Worm (Caenorhabditis elegans) whole organism, L1 larva: ENCODE data around the gene F41H10.12.
A peak's percentile ranks its signal among the peaks of the same experiment; 100 is the strongest.

ENCODE experiments used
- C16A3.4 ChIP-seq: fragments of 150-350 bp; optimal IDR thresholded peaks from 2 replicates; lab custom pipeline; 2014; ENCODE audit warnings: missing biosample characterization, missing genetic modification characterization
- C34B4.2 ChIP-seq: sonication (generic microtip); optimal IDR thresholded peaks from 2 replicates; lab custom pipeline; 2017; ENCODE audit warnings: mild to moderate bottlenecking, missing genetic modification characterization, missing compliant biosample characterization
- Y116A8C.19 ChIP-seq: sonication (generic microtip); optimal IDR thresholded peaks from 2 replicates; lab custom pipeline; 2016; ENCODE audit warnings: missing compliant biosample characterization, missing genetic modification characterization, borderline replicate concordance
- aha-1 ChIP-seq: fragments of 150-350 bp; optimal IDR thresholded peaks from 2 replicates; lab custom pipeline; 2014; ENCODE audit warnings: missing biosample characterization, missing genetic modification characterization
- aly-2 ChIP-seq: fragments of 150-350 bp; optimal IDR thresholded peaks from 2 replicates; lab custom pipeline; 2014; ENCODE audit warnings: missing biosample characterization, missing genetic modification characterization
- ama-1 ChIP-seq: fragments of 150-350 bp; optimal IDR thresholded peaks from 2 replicates; lab custom pipeline; 2014
- blmp-1 ChIP-seq: fragments of 150-350 bp; optimal IDR thresholded peaks from 2 replicates; lab custom pipeline; 2014; ENCODE audit warnings: missing biosample characterization, missing genetic modification characterization
- ceh-63 ChIP-seq: fragments of 200-800 bp; sonication (Bioruptor generic); optimal IDR thresholded peaks from 2 replicates; lab custom pipeline; 2018; ENCODE audit warnings: mild to moderate bottlenecking, missing genetic modification characterization, missing compliant biosample characterization
- ceh-88 ChIP-seq: fragments of 200-800 bp; sonication (Bioruptor generic); IDR thresholded peaks from 2 replicates; pipeline ENCODE4 v1.3.6; 2022; ENCODE audit warnings: missing genetic modification characterization, missing compliant biosample characterization
- ceh-90 ChIP-seq: sonication (generic microtip); optimal IDR thresholded peaks from 2 replicates; lab custom pipeline; 2016; ENCODE audit warnings: missing genetic modification characterization, missing compliant biosample characterization
- ces-1 ChIP-seq: fragments of 150-350 bp; optimal IDR thresholded peaks from 2 replicates; lab custom pipeline; 2014; ENCODE audit warnings: missing biosample characterization, missing genetic modification reagents, missing genetic modification characterization
- dpl-1 ChIP-seq, 3 experiments: fragments of 150-350 bp in 2 of 3; sonication (generic microtip) in 1 of 3; optimal IDR thresholded peaks; 2 replicates each; lab custom pipeline; 2014 to 2017; ENCODE audit warnings: missing biosample characterization in 3 of 3, missing genetic modification characterization in 3 of 3, missing genetic modification reagents in 3 of 3
- dsc-1 ChIP-seq: sonication (generic microtip); optimal IDR thresholded peaks from 2 replicates; lab custom pipeline; 2016; ENCODE audit warnings: mild to moderate bottlenecking, missing genetic modification characterization, missing compliant biosample characterization
- efl-1 ChIP-seq, 4 experiments: fragments of 150-350 bp; optimal IDR thresholded peaks in 3 of 4; peaks in 1 of 4; 1 replicate in 1 of 4; 2 replicates in 3 of 4; lab custom pipeline; 2014; ENCODE audit warnings: missing biosample characterization in 2 of 4, missing genetic modification characterization in 2 of 4, missing genetic modification reagents in 2 of 4
- efl-3 ChIP-seq: fragments of 200-800 bp; sonication (Bioruptor generic); optimal IDR thresholded peaks from 2 replicates; lab custom pipeline; 2018; ENCODE audit warnings: mild to moderate bottlenecking, missing genetic modification characterization, missing compliant biosample characterization
- egl-13 ChIP-seq: sonication (generic microtip); optimal IDR thresholded peaks from 2 replicates; lab custom pipeline; 2016; ENCODE audit warnings: missing genotype, missing genetic modification reagents, missing genetic modification characterization, missing compliant biosample characterization
- egl-27 ChIP-seq, 2 experiments: fragments of 150-350 bp in 1 of 2; sonication (generic microtip); optimal IDR thresholded peaks; 3 replicates each; lab custom pipeline; 2017 to 2018; ENCODE audit warnings: missing biosample characterization in 2 of 2, missing genetic modification characterization in 2 of 2, missing genetic modification reagents in 2 of 2
- elt-3 ChIP-seq, 6 experiments: fragments of 150-350 bp in 1 of 6; sonication (generic microtip); optimal IDR thresholded peaks; 2 replicates each; lab custom pipeline; 2017 to 2018; ENCODE audit warnings: missing biosample characterization in 6 of 6, missing genetic modification characterization in 6 of 6, inconsistent platforms in 1 of 6
- fkh-4 ChIP-seq: sonication (generic microtip); optimal IDR thresholded peaks from 2 replicates; lab custom pipeline; 2016; ENCODE audit warnings: missing compliant biosample characterization, missing genetic modification characterization, borderline replicate concordance
- fkh-8 ChIP-seq: sonication (generic microtip); optimal IDR thresholded peaks from 2 replicates; lab custom pipeline; 2016; ENCODE audit warnings: mild to moderate bottlenecking, missing genetic modification characterization, missing compliant biosample characterization
- hlh-17 ChIP-seq: fragments of 200-800 bp; sonication (Bioruptor generic); optimal IDR thresholded peaks from 2 replicates; lab custom pipeline; 2018; ENCODE audit warnings: missing genetic modification characterization, mild to moderate bottlenecking, missing compliant biosample characterization, moderate library complexity, borderline replicate concordance
- lin-13 ChIP-seq: fragments of 150-350 bp; optimal IDR thresholded peaks from 2 replicates; lab custom pipeline; 2014; ENCODE audit warnings: missing biosample characterization, missing genetic modification reagents, missing genetic modification characterization
- lir-3 ChIP-seq: sonication (generic microtip); optimal IDR thresholded peaks from 2 replicates; lab custom pipeline; 2016; ENCODE audit warnings: mild to moderate bottlenecking, missing genetic modification characterization, moderate library complexity, missing compliant biosample characterization; ENCODE audit not compliant: poor library complexity
- mef-2 ChIP-seq: fragments of 150-350 bp; optimal IDR thresholded peaks from 2 replicates; lab custom pipeline; 2014; ENCODE audit warnings: missing biosample characterization, missing genetic modification characterization
- nhr-28 ChIP-seq: fragments of 150-350 bp; optimal IDR thresholded peaks from 2 replicates; lab custom pipeline; 2014; ENCODE audit warnings: missing biosample characterization, missing genetic modification characterization
- nhr-84 ChIP-seq: sonication (generic microtip); optimal IDR thresholded peaks from 2 replicates; lab custom pipeline; 2017; ENCODE audit warnings: missing biosample characterization, missing genetic modification characterization
- nhr-90 ChIP-seq: sonication (generic microtip); optimal IDR thresholded peaks from 2 replicates; lab custom pipeline; 2016; ENCODE audit warnings: mild to moderate bottlenecking, missing genetic modification characterization, missing compliant biosample characterization; ENCODE audit not compliant: poor library complexity
- pqm-1 ChIP-seq: sonication (generic microtip); optimal IDR thresholded peaks from 3 replicates; lab custom pipeline; 2017; ENCODE audit warnings: missing biosample characterization, missing genetic modification characterization
- rnt-1 ChIP-seq: sonication (generic microtip); optimal IDR thresholded peaks from 2 replicates; lab custom pipeline; 2016; ENCODE audit warnings: mild to moderate bottlenecking, missing genetic modification characterization, moderate library complexity, missing compliant biosample characterization
- skn-1 ChIP-seq: fragments of 150-350 bp; optimal IDR thresholded peaks from 2 replicates; lab custom pipeline; 2014; ENCODE audit warnings: missing biosample characterization, missing genetic modification characterization
- sox-4 ChIP-seq: sonication (generic microtip); optimal IDR thresholded peaks from 2 replicates; lab custom pipeline; 2016; ENCODE audit warnings: missing genetic modification characterization, missing compliant biosample characterization
- sup-37 ChIP-seq: fragments of 200-800 bp; sonication (Bioruptor generic); optimal IDR thresholded peaks from 2 replicates; lab custom pipeline; 2018; ENCODE audit warnings: mild to moderate bottlenecking, missing genetic modification characterization, missing compliant biosample characterization
- unc-130 ChIP-seq: fragments of 150-350 bp; optimal IDR thresholded peaks from 2 replicates; lab custom pipeline; 2017; ENCODE audit warnings: missing biosample characterization, missing genetic modification characterization, inconsistent platforms
- unc-62 ChIP-seq: fragments of 150-350 bp; optimal IDR thresholded peaks from 2 replicates; lab custom pipeline; 2014; ENCODE audit warnings: missing biosample characterization, missing genetic modification reagents, missing genetic modification characterization
- unc-98 ChIP-seq: fragments of 200-800 bp; sonication (Bioruptor generic); IDR thresholded peaks from 2 replicates; pipeline ENCODE4 v1.3.6; 2022; ENCODE audit warnings: missing genetic modification characterization, missing compliant biosample characterization
- vab-15 ChIP-seq: sonication (generic microtip); optimal IDR thresholded peaks from 2 replicates; lab custom pipeline; 2017; ENCODE audit warnings: missing genotype, mild to moderate bottlenecking, missing genetic modification characterization, missing compliant biosample characterization
- xbp-1 ChIP-seq: sonication (generic microtip); optimal IDR thresholded peaks from 2 replicates; lab custom pipeline; 2016; ENCODE audit warnings: missing genetic modification characterization, missing compliant biosample characterization
- zag-1 ChIP-seq: fragments of 150-350 bp; optimal IDR thresholded peaks from 2 replicates; lab custom pipeline; 2014; ENCODE audit warnings: missing biosample characterization, missing genetic modification characterization
- zip-4 ChIP-seq: fragments of 200-800 bp; sonication (Bioruptor generic); optimal IDR thresholded peaks from 2 replicates; lab custom pipeline; 2018; ENCODE audit warnings: mild to moderate bottlenecking, missing genetic modification characterization, moderate library complexity, missing compliant biosample characterization
- ztf-4 ChIP-seq: fragments of 150-350 bp; optimal IDR thresholded peaks from 2 replicates; lab custom pipeline; 2014; ENCODE audit warnings: missing biosample characterization, missing genetic modification characterization

Gene F41H10.12

ce11 chrIV:5394687-5395086 lies 9.6 kb downstream of the F41H10.12 start, which contains the start of the genes perm-3 and swsn-6 (continued):
- TF ChIP-seq pqm-1 (tag; lab: Kevin White, UChicago) (no peak), elt-3 (tag; optimal IDR thresholded peaks at IDR 0.05; lab: Kevin White, UChicago) (peak in 2 of 6 experiments; percentile 26 to 78), unc-98 (GFP tag; lab: Robert Waterston, UW) (no peak), ces-1 (GFP tag; lab: Kevin White, UChicago) (no peak), fkh-8 (tag; lab: Kevin White, UChicago) (peak; percentile 65), zip-4 (GFP tag; lab: Kevin White, UChicago) (peak; percentile 61), nhr-84 (no peak), unc-130 (tag; lab: Kevin White, UChicago) (peak; percentile 86), sup-37 (GFP tag; lab: Kevin White, UChicago) (no peak), egl-13 (tag; lab: Kevin White, UChicago) (peak; percentile 77), lin-13 (GFP tag; lab: Kevin White, UChicago) (peak; percentile 64), dsc-1 (tag; lab: Kevin White, UChicago) (peak; percentile 83), blmp-1 (tag; lab: Kevin White, UChicago) (peak; percentile 53), C16A3.4 (tag; lab: Kevin White, UChicago) (peak; percentile 82), efl-1 (optimal IDR thresholded peaks at IDR 0.05; lab: Kevin White, UChicago) (peak; percentile 78 to 85), efl-1 (GFP tag; optimal IDR thresholded peaks at IDR 0.05 in 1 of 2; lab: Kevin White, UChicago) (peak; percentile 84 to 98), C34B4.2 (no peak), efl-3 (GFP tag; lab: Kevin White, UChicago) (no peak), lir-3 (no peak), sox-4 (tag; lab: Kevin White, UChicago) (peak; percentile 46), mef-2 (tag; lab: Kevin White, UChicago) (peak; percentile 23), nhr-90 (tag; lab: Kevin White, UChicago) (peak; percentile 82), rnt-1 (tag; lab: Kevin White, UChicago) (peak; percentile 89), xbp-1 (peak; percentile 83), ama-1 (lab: Kevin White, UChicago) (peak; percentile 42), Y116A8C.19 (tag; lab: Kevin White, UChicago) (no peak), ceh-90 (no peak), egl-27 (tag; optimal IDR thresholded peaks at IDR 0.05; lab: Kevin White, UChicago) (no peak), dpl-1 (GFP tag; optimal IDR thresholded peaks at IDR 0.05; lab: Kevin White, UChicago) (peak; percentile 78 to 84 (median 84)), skn-1 (peak; percentile 29), aly-2 (tag; lab: Kevin White, UChicago) (no peak), ceh-88 (peak; percentile 19; the same call in 1 of the 2 replicates), ztf-4 (peak; percentile 61), vab-15 (tag; lab: Kevin White, UChicago) (no peak), fkh-4 (no peak), zag-1 (no peak), hlh-17 (GFP tag; lab: Kevin White, UChicago) (no peak)

ce11 chrIV:5396769-5397168 lies 11.6 kb downstream of the F41H10.12 start, which contains the start of gene ZK616.3:
ZK616.3 (plus strand) TSS chrIV:5397069.
- TF ChIP-seq aha-1 (tag; lab: Kevin White, UChicago) (no peak), unc-98 (GFP tag; lab: Robert Waterston, UW) (no peak), ztf-4 (no peak), nhr-28 (tag; lab: Kevin White, UChicago) (no peak), sup-37 (GFP tag; lab: Kevin White, UChicago) (no peak), ceh-63 (GFP tag; lab: Kevin White, UChicago) (no peak), unc-62 (GFP tag; lab: Kevin White, UChicago) (no peak), nhr-84 (no peak)
